Worm (Caenorhabditis elegans): Measurements from ENCODE around the gene Y59H11AM.4.

The Y59H11AM.4 gene

DNA sequence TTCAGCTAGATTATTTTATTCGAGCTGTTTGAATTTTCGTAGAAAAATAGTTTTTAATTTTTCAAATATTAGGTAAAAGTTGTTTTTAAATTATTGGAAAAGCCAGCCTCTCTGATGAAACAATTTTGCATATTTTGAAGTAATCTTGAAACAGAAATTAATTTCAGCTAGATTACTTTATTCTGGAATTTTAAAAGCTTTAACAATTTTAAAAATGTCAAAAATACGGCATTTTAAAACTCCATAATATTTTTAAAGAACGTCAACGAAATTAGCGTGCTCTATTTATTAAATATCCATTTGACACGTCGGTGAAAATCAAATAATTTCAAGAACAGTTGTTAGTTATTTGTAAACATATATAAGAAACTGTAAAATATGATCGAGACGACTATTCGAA, 32.7 kb upstream of the Y59H11AM.4 start, which contains the start of gene Y59H11AR.10:
TSS of gene Y59H11AR.10 (plus strand) at position 301 of the 400 bp plus-strand sequence.
- no peak for TF ChIP-seq hmg-4 (GFP tag; optimal IDR thresholded peaks at IDR 0.05)
- TF ChIP-seq sea-1 (GFP tag; conservative IDR thresholded peaks at IDR 0.05), result no peak
- no peak for TF ChIP-seq hnd-1 (tag; optimal IDR thresholded peaks at IDR 0.05)
- no peak for TF ChIP-seq ets-7 (tag; optimal IDR thresholded peaks at IDR 0.05)
- TF ChIP-seq scrt-1 (GFP tag; IDR thresholded peaks at IDR 0.05), result no peak
- no peak for TF ChIP-seq tbx-11 (GFP tag; IDR thresholded peaks at IDR 0.05)

DNA sequence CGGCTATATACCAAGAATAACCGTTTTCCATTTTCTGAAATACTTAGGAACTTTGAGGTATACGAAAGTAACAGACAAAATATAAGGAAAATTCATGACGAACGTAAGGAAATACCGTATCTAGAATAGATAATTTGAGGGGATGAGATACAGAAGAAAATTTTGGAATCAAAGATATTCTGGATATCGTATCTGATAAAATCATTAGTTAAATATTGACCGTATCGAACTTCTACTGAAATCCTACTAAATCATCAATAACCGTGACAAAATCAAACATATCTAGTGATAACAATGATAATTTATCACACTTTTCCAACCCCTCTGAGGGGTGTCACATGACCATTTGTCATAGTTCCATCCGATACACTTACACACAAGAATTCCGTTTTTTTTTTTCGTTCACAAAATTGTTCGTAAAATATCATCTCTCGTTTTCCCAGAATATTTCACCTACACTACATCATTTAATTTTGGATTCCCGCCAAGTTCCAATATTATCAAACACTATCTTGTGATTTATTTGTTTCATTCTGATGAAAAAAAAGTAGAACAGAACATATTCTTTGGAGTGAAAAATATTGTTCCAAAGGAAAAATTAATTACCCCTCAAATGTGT, 30.7 kb upstream of the Y59H11AM.4 start, which contains the start of gene Y59H11AR.4:
TSS of gene Y59H11AR.4 (minus strand) at position 51 of the 619 bp plus-strand sequence.
- no peak for TF ChIP-seq hmg-4 (GFP tag; optimal IDR thresholded peaks at IDR 0.05)
- no peak for TF ChIP-seq ceh-13 (GFP tag; optimal IDR thresholded peaks at IDR 0.05)
- no peak for TF ChIP-seq ceh-36 (tag; optimal IDR thresholded peaks at IDR 0.05)
- TF ChIP-seq tbx-11 (GFP tag; IDR thresholded peaks at IDR 0.05), result no peak
- TF ChIP-seq tra-4 (tag; optimal IDR thresholded peaks at IDR 0.05), result no peak

DNA sequence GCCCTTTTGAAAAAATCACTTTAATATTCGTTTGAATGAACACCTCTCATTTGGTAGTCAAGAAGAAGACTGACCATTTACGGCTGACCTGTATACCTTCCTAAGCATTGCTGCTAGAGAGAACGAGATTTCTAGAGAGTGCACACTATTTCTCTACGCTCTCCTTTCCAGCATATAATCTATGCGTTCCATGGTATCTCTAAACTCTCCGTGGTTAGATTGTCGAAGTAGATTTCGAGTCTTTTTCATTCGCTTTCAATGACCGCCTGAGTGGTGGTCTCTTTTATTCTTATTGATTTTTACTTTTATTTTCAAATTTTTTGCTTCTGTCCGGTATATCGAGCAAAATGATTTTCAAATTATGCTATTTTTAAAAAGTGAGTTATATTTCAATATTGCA, 27.4 kb upstream of the Y59H11AM.4 start:
- TF ChIP-seq tbx-11 (GFP tag; IDR thresholded peaks at IDR 0.05), result no peak
- TF ChIP-seq tbx-37 (GFP tag; conservative IDR thresholded peaks at IDR 0.05), result no peak
- no peak for TF ChIP-seq ets-7 (tag; optimal IDR thresholded peaks at IDR 0.05)
- TF ChIP-seq B0310.2 (tag; optimal IDR thresholded peaks at IDR 0.05), result no peak
- TF ChIP-seq aly-1 (tag; optimal IDR thresholded peaks at IDR 0.05), result no peak
- TF ChIP-seq tra-4 (tag; optimal IDR thresholded peaks at IDR 0.05), result no peak
- no peak for TF ChIP-seq sea-1 (GFP tag; conservative IDR thresholded peaks at IDR 0.05)
- no peak for TF ChIP-seq hmbx-1 (tag; optimal IDR thresholded peaks at IDR 0.05)
- TF ChIP-seq ceh-13 (GFP tag; optimal IDR thresholded peaks at IDR 0.05), result no peak
- TF ChIP-seq flt-1 (GFP tag; IDR thresholded peaks at IDR 0.05), result no peak
- no peak for TF ChIP-seq ama-1 (optimal IDR thresholded peaks at IDR 0.05)

DNA sequence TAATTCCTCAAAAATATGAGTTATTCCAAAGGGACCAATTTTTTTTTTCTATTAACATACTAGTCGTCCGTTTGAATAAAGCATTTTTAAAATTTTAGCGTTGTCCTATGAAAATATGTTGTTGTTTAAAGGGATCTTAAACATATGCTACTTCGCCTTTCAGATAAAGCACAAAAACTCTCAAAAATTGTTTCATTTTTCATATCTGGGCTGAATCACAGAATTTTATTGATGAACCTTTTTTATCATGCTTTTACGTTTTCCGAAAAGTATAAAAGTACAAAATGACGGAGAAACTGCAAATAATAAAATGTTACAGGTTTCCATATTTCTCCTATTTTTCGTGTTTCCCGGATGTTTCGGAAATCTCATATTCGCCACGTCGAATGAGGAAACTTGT, 25.6 kb upstream of the Y59H11AM.4 start, which contains the start of gene clec-181:
TSS of gene clec-181 (plus strand) at position 301 of the 400 bp plus-strand sequence.
- TF ChIP-seq sea-1 (GFP tag; conservative IDR thresholded peaks at IDR 0.05) (no peak), hmg-4 (GFP tag; optimal IDR thresholded peaks at IDR 0.05) (no peak), hmbx-1 (tag; optimal IDR thresholded peaks at IDR 0.05) (no peak), tbx-11 (GFP tag; IDR thresholded peaks at IDR 0.05) (no peak), tbx-37 (GFP tag; conservative IDR thresholded peaks at IDR 0.05) (no peak)

DNA sequence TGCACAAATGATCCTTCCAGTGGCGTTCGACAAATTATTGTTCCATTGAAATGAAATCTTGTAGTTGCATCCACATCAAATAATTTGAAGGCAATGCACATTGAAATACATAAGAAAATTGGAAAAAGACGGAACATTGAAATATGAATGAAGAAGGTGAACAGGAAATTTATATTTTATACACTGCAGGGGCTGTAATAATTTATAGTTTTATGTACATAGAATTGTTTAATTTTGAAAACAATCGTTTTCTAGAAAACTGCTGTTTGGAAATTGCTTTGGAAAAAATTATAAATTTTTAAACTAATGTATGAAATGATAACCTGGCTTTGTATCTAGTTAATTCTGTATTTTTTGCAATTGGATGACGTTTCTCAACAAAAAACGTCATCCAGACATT, 25.2 kb upstream of the Y59H11AM.4 start, which contains the start of gene Y59H11AR.3:
TSS of gene Y59H11AR.3 (minus strand) at position 101 of the 400 bp plus-strand sequence.
- TF ChIP-seq sea-1 (GFP tag; conservative IDR thresholded peaks at IDR 0.05), result no peak
- TF ChIP-seq B0310.2 (tag; optimal IDR thresholded peaks at IDR 0.05), result no peak
- TF ChIP-seq hmbx-1 (tag; optimal IDR thresholded peaks at IDR 0.05), result no peak
- TF ChIP-seq hmg-4 (GFP tag; optimal IDR thresholded peaks at IDR 0.05), result no peak
- TF ChIP-seq ets-7 (tag; optimal IDR thresholded peaks at IDR 0.05), result no peak
- TF ChIP-seq hnd-1 (tag; optimal IDR thresholded peaks at IDR 0.05), result no peak
- no peak for TF ChIP-seq F13C5.2 (tag; optimal IDR thresholded peaks at IDR 0.05)
- TF ChIP-seq ama-1 (optimal IDR thresholded peaks at IDR 0.05), result no peak
- no peak for TF ChIP-seq ceh-13 (GFP tag; optimal IDR thresholded peaks at IDR 0.05)
- no peak for TF ChIP-seq tbx-11 (GFP tag; IDR thresholded peaks at IDR 0.05)
- no peak for TF ChIP-seq flt-1 (GFP tag; IDR thresholded peaks at IDR 0.05)
- TF ChIP-seq scrt-1 (GFP tag; IDR thresholded peaks at IDR 0.05), result no peak

DNA sequence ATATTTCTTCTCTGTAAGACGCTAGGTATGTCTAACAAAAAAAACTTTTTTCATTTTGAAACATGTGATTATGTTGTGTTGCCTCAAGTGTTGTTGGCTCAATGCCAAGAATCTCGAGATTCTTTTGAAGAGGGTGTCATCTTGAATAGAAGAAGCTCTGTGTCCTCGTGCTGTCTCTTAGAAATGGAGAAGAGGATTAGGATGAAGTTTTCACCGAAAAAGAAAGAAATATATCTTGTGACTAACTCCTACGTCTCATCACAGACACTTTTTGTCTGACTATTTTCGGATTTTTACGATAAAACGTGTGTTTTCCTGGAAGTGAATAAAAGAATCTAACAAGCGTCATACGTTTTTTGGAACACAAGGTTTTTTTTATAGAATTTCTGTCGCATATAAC, 17.5 kb upstream of the Y59H11AM.4 start:
- TF ChIP-seq ets-7 (tag; optimal IDR thresholded peaks at IDR 0.05), result no peak
- TF ChIP-seq tra-4 (tag; optimal IDR thresholded peaks at IDR 0.05), result no peak
- no peak for TF ChIP-seq flt-1 (GFP tag; IDR thresholded peaks at IDR 0.05)
- no peak for TF ChIP-seq ama-1 (optimal IDR thresholded peaks at IDR 0.05)
- no peak for TF ChIP-seq hnd-1 (tag; optimal IDR thresholded peaks at IDR 0.05)
- no peak for TF ChIP-seq ceh-13 (GFP tag; optimal IDR thresholded peaks at IDR 0.05)
- no peak for TF ChIP-seq tbx-37 (GFP tag; conservative IDR thresholded peaks at IDR 0.05)
- no peak for TF ChIP-seq hmg-4 (GFP tag; optimal IDR thresholded peaks at IDR 0.05)
- no peak for TF ChIP-seq B0310.2 (tag; optimal IDR thresholded peaks at IDR 0.05)
- TF ChIP-seq pes-1 (GFP tag; IDR thresholded peaks at IDR 0.05), result no peak
- TF ChIP-seq scrt-1 (GFP tag; IDR thresholded peaks at IDR 0.05), result no peak
- no peak for TF ChIP-seq sea-1 (GFP tag; conservative IDR thresholded peaks at IDR 0.05)
- TF ChIP-seq F13C5.2 (tag; optimal IDR thresholded peaks at IDR 0.05), result no peak
- TF ChIP-seq hmbx-1 (tag; optimal IDR thresholded peaks at IDR 0.05), result no peak
- TF ChIP-seq tbx-11 (GFP tag; IDR thresholded peaks at IDR 0.05), result no peak
- no peak for TF ChIP-seq ceh-36 (tag; optimal IDR thresholded peaks at IDR 0.05)
- no peak for TF ChIP-seq aly-1 (tag; optimal IDR thresholded peaks at IDR 0.05)

DNA sequence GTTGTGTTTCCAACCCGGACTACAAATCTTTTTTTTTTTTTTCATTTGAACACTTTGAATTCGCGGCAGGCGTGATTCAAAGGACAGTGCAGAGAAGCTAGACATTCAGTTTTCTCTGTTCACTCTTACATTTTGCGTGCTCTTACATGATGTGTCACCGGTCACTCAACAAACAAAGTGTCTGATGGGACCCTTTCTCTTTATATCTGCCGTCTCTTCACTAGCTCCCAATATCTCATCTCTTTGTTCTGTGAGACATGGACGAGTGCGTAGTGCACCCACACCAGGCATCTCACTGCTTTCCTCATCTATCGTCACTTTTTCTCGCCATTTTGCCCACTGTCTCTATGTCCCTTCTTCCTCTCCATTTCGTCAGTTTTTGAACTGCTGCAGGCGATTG, 16.9 kb upstream of the Y59H11AM.4 start:
- TF ChIP-seq tbx-37 (GFP tag; conservative IDR thresholded peaks at IDR 0.05) (no peak), F13C5.2 (tag; optimal IDR thresholded peaks at IDR 0.05) (no peak), aly-1 (tag; optimal IDR thresholded peaks at IDR 0.05) (no peak), ama-1 (optimal IDR thresholded peaks at IDR 0.05) (no peak), flt-1 (GFP tag; IDR thresholded peaks at IDR 0.05) (no peak), sea-1 (GFP tag; conservative IDR thresholded peaks at IDR 0.05) (no peak), hmg-4 (GFP tag; optimal IDR thresholded peaks at IDR 0.05) (no peak), tbx-11 (GFP tag; IDR thresholded peaks at IDR 0.05) (no peak), ets-7 (tag; optimal IDR thresholded peaks at IDR 0.05) (no peak), B0310.2 (tag; optimal IDR thresholded peaks at IDR 0.05) (no peak), scrt-1 (GFP tag; IDR thresholded peaks at IDR 0.05) (no peak)

All from whole organism, early embryonic.